Worm (Caenorhabditis elegans): ENCODE data around the gene spe-45.
A peak's percentile ranks its signal among the peaks of the same experiment; 100 is the strongest.

ce11 chrIV:12371879-12372278 is 18.0 kb downstream of the spe-45 start, which contains the start of gene wdr-46:
- TF ChIP-seq him-1 (tag; optimal IDR thresholded peaks at IDR 0.05) (peak; percentile 70), W03F9.2 (tag; optimal IDR thresholded peaks at IDR 0.05) (peak; percentile 86)

Measured in whole organism, L4/young adult.